Worm (Caenorhabditis elegans): Measurements from ENCODE around the gene T12G3.11.

- TF ChIP-seq tbp1 (GFP tag; optimal IDR thresholded peaks at IDR 0.05): no peak
- no peak for TF ChIP-seq gei-17 (GFP tag; optimal IDR thresholded peaks at IDR 0.05)
- no peak for TF ChIP-seq let-526 (GFP tag; IDR thresholded peaks at IDR 0.05)
- TF ChIP-seq egrh-3 (GFP tag; IDR thresholded peaks at IDR 0.05): no peak
- no peak for TF ChIP-seq nfyb-1 (GFP tag; IDR thresholded peaks at IDR 0.05)
- TF ChIP-seq snpc-4 (GFP tag; optimal IDR thresholded peaks at IDR 0.05): no peak
- no peak for TF ChIP-seq snpc-4 (tag; optimal IDR thresholded peaks at IDR 0.05)
- TF ChIP-seq hsf-1 (GFP tag; IDR thresholded peaks at IDR 0.05): no peak
- TF ChIP-seq mel-28 (tag; optimal IDR thresholded peaks at IDR 0.05; ENCODE audit: borderline replicate concordance): no peak
- no peak for TF ChIP-seq mxl-1 (tag; optimal IDR thresholded peaks at IDR 0.05)
Observed at ce11 chrIV:12068590-12068989, 39.0 kb upstream of the T12G3.11 start, which contains the start of gene bath-37.

Data from whole organism, young adult.